Fruit fly (Drosophila melanogaster) whole organism, embryonic: Measurements from ENCODE around the gene Atu.

ENCODE experiments used
- Atf6 ChIP-seq: fragments of 200-800 bp; sonication (Bioruptor generic); IDR thresholded peaks from 2 replicates; pipeline ENCODE4 v1.3.6; 2022; ENCODE audit warnings: missing biosample characterization, missing genetic modification characterization
- B-H2 ChIP-seq: fragments of 200-800 bp; sonication (Bioruptor generic); optimal IDR thresholded peaks from 2 replicates; lab custom pipeline; 2018; ENCODE audit warnings: missing biosample characterization, mild to moderate bottlenecking, missing genetic modification characterization
- CG11560 ChIP-seq: fragments of 200-800 bp; sonication (Bioruptor generic); IDR thresholded peaks from 3 replicates; pipeline ENCODE4 v1.3.6; 2022; ENCODE audit warnings: missing biosample characterization, missing genetic modification characterization
- CG12071 ChIP-seq: fragments of 200-800 bp; sonication (Bioruptor generic); optimal IDR thresholded peaks from 3 replicates; lab custom pipeline; 2018; ENCODE audit warnings: missing biosample characterization, mild to moderate bottlenecking, missing genetic modification characterization
- CG12299 ChIP-seq: fragments of 200-800 bp; sonication (Bioruptor generic); optimal IDR thresholded peaks from 2 replicates; lab custom pipeline; 2018; ENCODE audit warnings: missing biosample characterization, mild to moderate bottlenecking, missing genetic modification characterization
- CG12744 ChIP-seq: fragments of 200-800 bp; sonication (Bioruptor generic); optimal IDR thresholded peaks from 2 replicates; lab custom pipeline; 2016; ENCODE audit warnings: missing biosample characterization, missing genetic modification characterization
- CG13424 ChIP-seq: fragments of 200-800 bp; sonication (Bioruptor generic); optimal IDR thresholded peaks from 2 replicates; lab custom pipeline; 2019; ENCODE audit warnings: missing biosample characterization, mild to moderate bottlenecking, missing genetic modification characterization, moderate library complexity
- CG13624 ChIP-seq: fragments of 200-800 bp; sonication (Bioruptor generic); optimal IDR thresholded peaks from 2 replicates; lab custom pipeline; 2016; ENCODE audit warnings: missing biosample characterization, missing genetic modification characterization
- CG14014 ChIP-seq: fragments of 200-800 bp; sonication (Bioruptor generic); IDR thresholded peaks from 2 replicates; pipeline ENCODE4 v1.3.6; 2022; ENCODE audit warnings: missing biosample characterization, missing genetic modification characterization
- CG14667 ChIP-seq: fragments of 200-800 bp; sonication (Bioruptor generic); IDR thresholded peaks from 2 replicates; pipeline ENCODE4 v1.3.6; 2022; ENCODE audit warnings: missing biosample characterization, missing genetic modification characterization
- CG15011 ChIP-seq: fragments of 200-800 bp; sonication (Bioruptor generic); optimal IDR thresholded peaks from 3 replicates; lab custom pipeline; 2018; ENCODE audit warnings: missing biosample characterization, mild to moderate bottlenecking, missing genetic modification characterization
- CG15696 ChIP-seq: fragments of 200-800 bp; sonication (Bioruptor generic); optimal IDR thresholded peaks from 2 replicates; lab custom pipeline; 2019; ENCODE audit warnings: missing biosample characterization, mild to moderate bottlenecking, missing genetic modification characterization, moderate library complexity
- CG17361 ChIP-seq: fragments of 200-800 bp; sonication (Bioruptor generic); IDR thresholded peaks from 3 replicates; pipeline ENCODE4 v1.3.6; 2022; ENCODE audit warnings: missing biosample characterization, missing genetic modification characterization
- CG18619 ChIP-seq: fragments of 200-800 bp; sonication (Bioruptor generic); optimal IDR thresholded peaks from 3 replicates; lab custom pipeline; 2017; ENCODE audit warnings: missing biosample characterization, mild to moderate bottlenecking, missing genetic modification characterization
- CG2202 ChIP-seq: fragments of 200-800 bp; sonication (Bioruptor generic); optimal IDR thresholded peaks from 2 replicates; lab custom pipeline; 2018; ENCODE audit warnings: missing biosample characterization, mild to moderate bottlenecking, missing genetic modification characterization
- CG31388 ChIP-seq: fragments of 200-800 bp; sonication (Bioruptor generic); optimal IDR thresholded peaks from 2 replicates; lab custom pipeline; 2016; ENCODE audit warnings: missing biosample characterization, missing genetic modification characterization
- CG32767 ChIP-seq: fragments of 200-800 bp; sonication (Bioruptor generic); IDR thresholded peaks from 2 replicates; pipeline ENCODE4 v1.3.6; 2022; ENCODE audit warnings: missing biosample characterization, missing genetic modification characterization
- CG4328 ChIP-seq: fragments of 200-800 bp; sonication (Bioruptor generic); optimal IDR thresholded peaks from 3 replicates; lab custom pipeline; 2017; ENCODE audit warnings: missing biosample characterization, missing genetic modification reagents, missing genetic modification characterization
- CG4854 ChIP-seq: fragments of 200-800 bp; sonication (Bioruptor generic); optimal IDR thresholded peaks from 2 replicates; lab custom pipeline; 2016; ENCODE audit warnings: missing biosample characterization, missing genetic modification characterization, inconsistent platforms
- CG6175 ChIP-seq: fragments of 200-800 bp; sonication (Bioruptor generic); IDR thresholded peaks from 3 replicates; pipeline ENCODE4 v1.3.6; 2022; ENCODE audit warnings: missing biosample characterization, missing genetic modification characterization
- CG6765 ChIP-seq: fragments of 200-800 bp; sonication (Bioruptor generic); optimal IDR thresholded peaks from 3 replicates; lab custom pipeline; 2017; ENCODE audit warnings: missing biosample characterization, mild to moderate bottlenecking, missing genetic modification characterization
- Dad ChIP-seq: fragments of 200-800 bp; sonication (Bioruptor generic); optimal IDR thresholded peaks from 3 replicates; lab custom pipeline; 2016; ENCODE audit warnings: missing biosample characterization, missing genetic modification characterization
- Fer2 ChIP-seq: fragments of 200-800 bp; sonication (Bioruptor generic); optimal IDR thresholded peaks from 2 replicates; lab custom pipeline; 2018; ENCODE audit warnings: missing biosample characterization, mild to moderate bottlenecking, missing genetic modification characterization, moderate library complexity
- H15 ChIP-seq: fragments of 200-800 bp; sonication (Bioruptor generic); IDR thresholded peaks from 3 replicates; pipeline ENCODE4 v1.3.6; 2022; ENCODE audit warnings: missing biosample characterization, missing genetic modification characterization
- H2.0 ChIP-seq: fragments of 200-800 bp; sonication (Bioruptor generic); IDR thresholded peaks from 2 replicates; pipeline ENCODE4 v1.3.6; 2022; ENCODE audit warnings: missing biosample characterization, missing genetic modification characterization
- HLH4C ChIP-seq: fragments of 200-800 bp; sonication (Bioruptor generic); IDR thresholded peaks from 3 replicates; pipeline ENCODE4 v1.3.6; 2022; ENCODE audit warnings: missing biosample characterization, missing genetic modification characterization; ENCODE audit not compliant: partially characterized antibody
- HLHmδ ChIP-seq: fragments of 200-800 bp; sonication (Bioruptor generic); optimal IDR thresholded peaks from 2 replicates; lab custom pipeline; 2018; ENCODE audit warnings: missing biosample characterization, mild to moderate bottlenecking, missing genetic modification characterization, moderate library complexity
- HmgD ChIP-seq: fragments of 200-800 bp; sonication (Bioruptor generic); optimal IDR thresholded peaks from 3 replicates; lab custom pipeline; 2016; ENCODE audit warnings: missing biosample characterization, missing genetic modification characterization
- Mad ChIP-seq: fragments of 200-800 bp; sonication (Bioruptor generic); optimal IDR thresholded peaks from 2 replicates; lab custom pipeline; 2016; ENCODE audit warnings: missing biosample characterization, missing genetic modification characterization
- Myb ChIP-seq: fragments of 200-800 bp; sonication (Bioruptor generic); optimal IDR thresholded peaks from 2 replicates; lab custom pipeline; 2016; ENCODE audit warnings: missing biosample characterization, missing genetic modification characterization
- Sin3A ChIP-seq: fragments of >200 bp; optimal IDR thresholded peaks from 2 replicates; lab custom pipeline; 2018
- Sox102F ChIP-seq: fragments of 200-800 bp; sonication (Bioruptor generic); optimal IDR thresholded peaks from 2 replicates; lab custom pipeline; 2018; ENCODE audit warnings: missing biosample characterization, mild to moderate bottlenecking, missing genetic modification characterization, moderate library complexity
- Sry-δ ChIP-seq: fragments of 200-800 bp; sonication (Bioruptor generic); optimal IDR thresholded peaks from 2 replicates; lab custom pipeline; 2016; ENCODE audit warnings: missing biosample characterization, missing genetic modification characterization
- al ChIP-seq: fragments of 200-800 bp; sonication (Bioruptor generic); IDR thresholded peaks from 2 replicates; pipeline ENCODE4 v1.3.6; 2022; ENCODE audit warnings: missing biosample characterization, missing genetic modification characterization
- ash1 ChIP-seq: fragments of 200-800 bp; sonication (Bioruptor generic); optimal IDR thresholded peaks from 2 replicates; lab custom pipeline; 2018; ENCODE audit warnings: missing biosample characterization, mild to moderate bottlenecking, missing genetic modification characterization
- ato ChIP-seq: fragments of 200-800 bp; sonication (Bioruptor generic); IDR thresholded peaks from 2 replicates; pipeline ENCODE4 v1.3.6; 2022; ENCODE audit warnings: missing biosample characterization, missing genetic modification characterization; ENCODE audit not compliant: partially characterized antibody
- chm ChIP-seq: fragments of 200-800 bp; sonication (Bioruptor generic); IDR thresholded peaks from 2 replicates; pipeline ENCODE4 v1.3.6; 2022; ENCODE audit warnings: missing biosample characterization, missing genetic modification characterization
- dpn ChIP-seq, 2 experiments: fragments of 200-800 bp; sonication (Bioruptor generic); optimal IDR thresholded peaks; 3 replicates each; lab custom pipeline; 2016; ENCODE audit warnings: missing biosample characterization in 2 of 2, missing genetic modification characterization in 2 of 2
- esg ChIP-seq: fragments of 200-800 bp; sonication (Bioruptor generic); conservative IDR thresholded peaks from 2 replicates; pipeline ENCODE4 v1.3.6; 2022; ENCODE audit warnings: missing biosample characterization, missing genetic modification characterization
- fru ChIP-seq: fragments of >200 bp; optimal IDR thresholded peaks from 2 replicates; lab custom pipeline; 2017
- hth ChIP-seq: fragments of >200 bp; optimal IDR thresholded peaks from 2 replicates; lab custom pipeline; 2017; ENCODE audit warnings: inconsistent platforms
- kni ChIP-seq: fragments of 200-800 bp; sonication (Bioruptor generic); optimal IDR thresholded peaks from 3 replicates; lab custom pipeline; 2017; ENCODE audit warnings: mild to moderate bottlenecking, missing biosample characterization, missing genetic modification reagents, missing genetic modification characterization
- prd ChIP-seq, 3 experiments: fragments of >200 bp in 2 of 3; fragments of 200-800 bp in 1 of 3; sonication (Bioruptor generic) in 1 of 3; optimal IDR thresholded peaks in 2 of 3; IDR thresholded peaks in 1 of 3; 2 replicates in 2 of 3; 3 replicates in 1 of 3; pipeline versions ENCODE4 v1.3.6 to Lab custom; 2017 to 2022; ENCODE audit warnings: missing biosample characterization in 1 of 3, missing genetic modification characterization in 1 of 3
- run ChIP-seq: fragments of 200-800 bp; sonication (Bioruptor generic); optimal IDR thresholded peaks from 3 replicates; lab custom pipeline; 2018; ENCODE audit warnings: missing biosample characterization, mild to moderate bottlenecking, missing genetic modification characterization
- salm ChIP-seq: fragments of 200-800 bp; sonication (Bioruptor generic); optimal IDR thresholded peaks from 2 replicates; lab custom pipeline; 2018; ENCODE audit warnings: missing biosample characterization, mild to moderate bottlenecking, missing genetic modification characterization
- schlank ChIP-seq: fragments of 200-800 bp; sonication (Bioruptor generic); optimal IDR thresholded peaks from 2 replicates; lab custom pipeline; 2018; ENCODE audit warnings: missing biosample characterization, mild to moderate bottlenecking, missing genetic modification characterization
- sens ChIP-seq: fragments of 200-800 bp; sonication (Bioruptor generic); peaks from one replicate; lab custom pipeline; 2016; ENCODE audit warnings: missing biosample characterization, missing genetic modification characterization
- tgo ChIP-seq: fragments of 200-800 bp; sonication (Bioruptor generic); IDR thresholded peaks from 3 replicates; pipeline ENCODE4 v1.3.6; 2022; ENCODE audit warnings: missing biosample characterization, missing genetic modification characterization
- tna ChIP-seq: fragments of 200-800 bp; sonication (Bioruptor generic); IDR thresholded peaks from 2 replicates; pipeline ENCODE4 v1.3.6; 2022; ENCODE audit warnings: missing biosample characterization, missing genetic modification characterization; ENCODE audit not compliant: partially characterized antibody
- trh ChIP-seq: fragments of 200-800 bp; sonication (Bioruptor generic); optimal IDR thresholded peaks from 2 replicates; lab custom pipeline; 2016; ENCODE audit warnings: missing biosample characterization, missing genetic modification characterization
- vfl ChIP-seq: fragments of 200-800 bp; sonication (Bioruptor generic); optimal IDR thresholded peaks from 2 replicates; lab custom pipeline; 2016; ENCODE audit warnings: missing biosample characterization, missing genetic modification characterization

The Atu gene

DNA sequence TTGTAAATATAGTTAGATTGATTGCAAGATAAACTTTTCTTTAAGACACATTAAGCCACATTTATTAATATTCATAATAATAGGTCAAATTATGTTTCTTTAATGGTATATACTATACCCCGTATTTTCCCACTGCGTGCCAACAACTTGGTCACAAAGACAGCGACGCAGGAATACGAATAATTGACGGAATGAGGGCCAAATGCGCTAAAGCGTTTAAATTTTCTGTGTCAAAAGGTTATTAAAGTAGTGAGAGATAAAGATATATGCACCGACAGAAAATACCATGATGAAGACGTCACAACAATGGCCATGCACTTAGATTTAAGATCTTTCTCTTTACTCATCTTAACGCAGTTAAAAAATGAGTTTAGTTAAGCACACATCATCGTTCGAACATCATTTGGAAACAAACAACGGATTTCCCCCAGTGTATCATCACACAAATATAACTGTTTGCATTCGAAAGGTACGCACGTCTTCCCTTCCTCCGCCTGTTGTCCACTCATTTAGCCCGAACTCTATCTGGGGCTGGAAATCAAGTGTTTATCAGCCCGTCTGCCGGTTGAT, 7.3 kb downstream of the Atu start (continued):
- TF ChIP-seq Myb = peak; percentile 53
- TF ChIP-seq tna (GFP tag; lab: Robert Waterston, UW) = no peak
- TF ChIP-seq sens (GFP tag; lab: Kevin White, UChicago) = peak; percentile 93
- no peak for TF ChIP-seq run (tag; lab: Kevin White, UChicago)
- TF ChIP-seq kni = peak; percentile 34
- TF ChIP-seq trh (GFP tag; lab: Kevin White, UChicago) = no peak
- no peak for TF ChIP-seq Sin3A (lab: Kevin White, UChicago)
- TF ChIP-seq CG15011 (GFP tag; lab: Kevin White, UChicago) = no peak
- peak; percentile 44 for TF ChIP-seq vfl (GFP tag; lab: Kevin White, UChicago)
- TF ChIP-seq HLH4C (GFP tag; lab: Robert Waterston, UW) = no peak
- peak; percentile 57; the same call in 1 of the 2 replicates for TF ChIP-seq Atf6 (GFP tag; lab: Robert Waterston, UW)
- TF ChIP-seq B-H2 (GFP tag; lab: Kevin White, UChicago) = no peak
- no peak for TF ChIP-seq prd (optimal IDR thresholded peaks at IDR 0.05; lab: Kevin White, UChicago)
- peak; percentile 71 for TF ChIP-seq prd (GFP tag; IDR thresholded peaks at IDR 0.05; lab: Robert Waterston, UW)
- peak; percentile 23 for TF ChIP-seq Dad
- no peak for TF ChIP-seq CG4854 (GFP tag; lab: Kevin White, UChicago)
- TF ChIP-seq CG15696 (tag; lab: Kevin White, UChicago) = no peak
- peak; percentile 66 for TF ChIP-seq CG18619 (GFP tag; lab: Kevin White, UChicago)
- TF ChIP-seq CG12071 (GFP tag; lab: Kevin White, UChicago) = no peak
- TF ChIP-seq dpn (GFP tag; optimal IDR thresholded peaks at IDR 0.05; lab: Kevin White, UChicago) = peak; percentile 72 to 73
- TF ChIP-seq CG12744 (GFP tag; lab: Kevin White, UChicago) = no peak
- no peak for TF ChIP-seq CG6765
- peak; percentile 62; the same call in 1 of the 2 replicates for TF ChIP-seq chm (GFP tag; lab: Robert Waterston, UW)
- no peak for TF ChIP-seq ash1
- peak; percentile 16 for TF ChIP-seq salm (tag; lab: Kevin White, UChicago)
- TF ChIP-seq Sry-δ = no peak
- TF ChIP-seq CG13624 (GFP tag; lab: Kevin White, UChicago) = peak; percentile 55
- no peak for TF ChIP-seq CG11560
- no peak for TF ChIP-seq CG6175
- no peak for TF ChIP-seq al (GFP tag; lab: Robert Waterston, UW)
- peak; percentile 43; the same call in 1 of the 2 replicates for TF ChIP-seq CG14014 (GFP tag; lab: Robert Waterston, UW)
- no peak for TF ChIP-seq schlank
- TF ChIP-seq HLHmδ (GFP tag; lab: Kevin White, UChicago) = peak; percentile 10
- peak; percentile 55 for TF ChIP-seq tgo (GFP tag; lab: Robert Waterston, UW)
- peak; percentile 53; the same call in 1 of the 2 replicates for TF ChIP-seq esg (GFP tag; lab: Robert Waterston, UW)
- peak; percentile 27 for TF ChIP-seq CG2202 (tag; lab: Kevin White, UChicago)
- TF ChIP-seq CG31388 (GFP tag; lab: Kevin White, UChicago) = peak; percentile 0
- no peak for TF ChIP-seq fru (lab: Kevin White, UChicago)
- TF ChIP-seq CG17361 (GFP tag; lab: Robert Waterston, UW) = peak; percentile 88
- no peak for TF ChIP-seq hth
- TF ChIP-seq H2.0 = peak; percentile 68
- TF ChIP-seq Mad = peak; percentile 41
- peak; percentile 60 for TF ChIP-seq CG13424 (tag; lab: Kevin White, UChicago)
- TF ChIP-seq ato (GFP tag; lab: Robert Waterston, UW) = no peak
- TF ChIP-seq CG32767 (GFP tag; lab: Robert Waterston, UW) = no peak
- peak; percentile 64 for TF ChIP-seq CG14667 (GFP tag; lab: Robert Waterston, UW)
- no peak for TF ChIP-seq Fer2 (tag; lab: Kevin White, UChicago)
- TF ChIP-seq HmgD (GFP tag; lab: Kevin White, UChicago) = no peak
- TF ChIP-seq CG12299 (tag; lab: Kevin White, UChicago) = peak; percentile 22
- TF ChIP-seq H15 (GFP tag; lab: Robert Waterston, UW) = peak; percentile 24; the same call in 1 of the 3 replicates
- no peak for TF ChIP-seq CG4328
- TF ChIP-seq Sox102F = peak; percentile 73
